Worm (Caenorhabditis elegans) whole organism, L3 larva: ENCODE data around the gene F21D5.7.

Experiments used
- R02D3.7 ChIP-seq: fragments of 150-350 bp; optimal IDR thresholded peaks from 2 replicates; lab custom pipeline; 2014; ENCODE audit warnings: missing biosample characterization, missing genetic modification characterization
- ZK546.5 ChIP-seq: sonication (generic microtip); optimal IDR thresholded peaks from 2 replicates; lab custom pipeline; 2017; ENCODE audit warnings: missing biosample characterization, missing genetic modification characterization
- aly-2 ChIP-seq: fragments of 150-350 bp; optimal IDR thresholded peaks from 2 replicates; lab custom pipeline; 2014; ENCODE audit warnings: missing biosample characterization, missing genetic modification characterization
- ama-1 ChIP-seq: fragments of 150-350 bp; optimal IDR thresholded peaks from 2 replicates; lab custom pipeline; 2018
- ceh-16 ChIP-seq: sonication (generic microtip); optimal IDR thresholded peaks from 2 replicates; lab custom pipeline; 2017; ENCODE audit warnings: missing biosample characterization, missing genetic modification characterization
- ceh-28 ChIP-seq: fragments of 150-350 bp; optimal IDR thresholded peaks from 2 replicates; lab custom pipeline; 2014; ENCODE audit warnings: missing biosample characterization, missing genetic modification reagents, missing genetic modification characterization
- ceh-82 ChIP-seq: fragments of 150-350 bp; optimal IDR thresholded peaks from 2 replicates; lab custom pipeline; 2014; ENCODE audit warnings: missing biosample characterization, missing genetic modification characterization
- ceh-9 ChIP-seq: sonication (generic microtip); optimal IDR thresholded peaks from 2 replicates; lab custom pipeline; 2018; ENCODE audit warnings: missing biosample characterization, missing genetic modification characterization
- elt-1 ChIP-seq: fragments of 150-350 bp; optimal IDR thresholded peaks from 2 replicates; lab custom pipeline; 2014; ENCODE audit warnings: missing biosample characterization, missing genetic modification characterization
- fkh-10 ChIP-seq: sonication (generic microtip); optimal IDR thresholded peaks from 2 replicates; lab custom pipeline; 2017; ENCODE audit warnings: missing biosample characterization, missing genetic modification reagents, missing genetic modification characterization
- fkh-2 ChIP-seq: fragments of 150-350 bp; optimal IDR thresholded peaks from 2 replicates; lab custom pipeline; 2014; ENCODE audit warnings: missing biosample characterization, missing genetic modification reagents, missing genetic modification characterization
- fos-1 ChIP-seq: fragments of 150-350 bp; optimal IDR thresholded peaks from 2 replicates; lab custom pipeline; 2014; ENCODE audit warnings: missing biosample characterization, missing genetic modification characterization
- hmg-11 ChIP-seq: sonication (generic microtip); optimal IDR thresholded peaks from 2 replicates; lab custom pipeline; 2016; ENCODE audit warnings: missing genetic modification characterization, missing compliant biosample characterization
- jun-1 ChIP-seq: fragments of 150-350 bp; optimal IDR thresholded peaks from 2 replicates; lab custom pipeline; 2014; ENCODE audit warnings: missing biosample characterization, missing genetic modification reagents, missing genetic modification characterization
- lin-15B ChIP-seq: fragments of 150-350 bp; optimal IDR thresholded peaks from 2 replicates; lab custom pipeline; 2014; ENCODE audit warnings: missing biosample characterization, missing genetic modification characterization
- lsy-12 ChIP-seq: sonication (generic microtip); optimal IDR thresholded peaks from 2 replicates; lab custom pipeline; 2016; ENCODE audit warnings: mild to moderate bottlenecking, missing genetic modification characterization, missing compliant biosample characterization
- mdl-1 ChIP-seq: fragments of 150-350 bp; optimal IDR thresholded peaks from 2 replicates; lab custom pipeline; 2014; ENCODE audit warnings: missing biosample characterization, missing genetic modification characterization
- mml-1 ChIP-seq: fragments of 150-350 bp; sonication (generic microtip); optimal IDR thresholded peaks from 3 replicates; lab custom pipeline; 2014; ENCODE audit warnings: missing biosample characterization, missing genetic modification characterization
- nhr-11 ChIP-seq: fragments of 150-350 bp; optimal IDR thresholded peaks from 2 replicates; lab custom pipeline; 2014; ENCODE audit warnings: missing biosample characterization, missing genetic modification characterization
- nhr-12 ChIP-seq: fragments of 150-350 bp; optimal IDR thresholded peaks from 2 replicates; lab custom pipeline; 2014; ENCODE audit warnings: missing biosample characterization, missing genetic modification characterization
- nhr-237 ChIP-seq: fragments of 150-350 bp; optimal IDR thresholded peaks from 2 replicates; lab custom pipeline; 2014; ENCODE audit warnings: missing biosample characterization, missing genetic modification characterization
- nhr-25 ChIP-seq: sonication (generic microtip); optimal IDR thresholded peaks from 2 replicates; lab custom pipeline; 2017; ENCODE audit warnings: missing biosample characterization, missing genetic modification characterization
- nhr-43 ChIP-seq: sonication (generic microtip); optimal IDR thresholded peaks from 2 replicates; lab custom pipeline; 2016; ENCODE audit warnings: mild to moderate bottlenecking, missing genetic modification characterization, missing compliant biosample characterization; ENCODE audit not compliant: poor library complexity, severe bottlenecking
- nhr-76 ChIP-seq: fragments of 150-350 bp; sonication (generic microtip); optimal IDR thresholded peaks from 5 replicates; lab custom pipeline; 2014; ENCODE audit warnings: missing biosample characterization, missing genetic modification characterization
- nhr-77 ChIP-seq: fragments of 150-350 bp; optimal IDR thresholded peaks from 2 replicates; lab custom pipeline; 2014; ENCODE audit warnings: missing biosample characterization, missing genetic modification characterization
- pha-4 ChIP-seq: fragments of 150-350 bp; optimal IDR thresholded peaks from 2 replicates; lab custom pipeline; 2014; ENCODE audit warnings: missing biosample characterization, missing genetic modification reagents, missing genetic modification characterization
- pqm-1 ChIP-seq: fragments of 150-350 bp; optimal IDR thresholded peaks from 2 replicates; lab custom pipeline; 2017; ENCODE audit warnings: missing biosample characterization, missing genetic modification characterization, inconsistent platforms
- sea-2 ChIP-seq: fragments of 150-350 bp; sonication (generic microtip); optimal IDR thresholded peaks from 4 replicates; lab custom pipeline; 2014; ENCODE audit warnings: missing biosample characterization, missing genetic modification reagents, missing genetic modification characterization
- skn-1 ChIP-seq: fragments of 150-350 bp; optimal IDR thresholded peaks from 2 replicates; lab custom pipeline; 2014; ENCODE audit warnings: missing biosample characterization, missing genetic modification characterization
- snpc-4 ChIP-seq: fragments of 150-350 bp; optimal IDR thresholded peaks from 2 replicates; lab custom pipeline; 2014; ENCODE audit warnings: missing biosample characterization, missing genetic modification characterization
- tbx-2 ChIP-seq: sonication (generic microtip); optimal IDR thresholded peaks from 2 replicates; lab custom pipeline; 2016; ENCODE audit warnings: mild to moderate bottlenecking, missing genetic modification characterization, missing compliant biosample characterization
- unc-39 ChIP-seq: sonication (generic microtip); optimal IDR thresholded peaks from 4 replicates; lab custom pipeline; 2017; ENCODE audit warnings: missing biosample characterization, missing genetic modification characterization
- unc-62 ChIP-seq: fragments of 150-350 bp; sonication (generic microtip); optimal IDR thresholded peaks from 4 replicates; lab custom pipeline; 2014; ENCODE audit warnings: missing biosample characterization, missing genetic modification reagents, missing genetic modification characterization
- ztf-11 ChIP-seq: fragments of 150-350 bp; optimal IDR thresholded peaks from 2 replicates; lab custom pipeline; 2014; ENCODE audit warnings: missing biosample characterization, missing genetic modification characterization
- ztf-4 ChIP-seq: fragments of 150-350 bp; optimal IDR thresholded peaks from 2 replicates; lab custom pipeline; 2014; ENCODE audit warnings: missing biosample characterization, missing genetic modification characterization

F21D5.7 gene

ce11 chrIV:8745591-8746302 lies 2.2 kb upstream of the F21D5.7 start, which contains the start of the genes F20C5.7 and parg-1:
Gene F20C5.7 (minus strand): TSS chrIV:8745691.
Gene parg-1 (plus strand): TSS chrIV:8746252.
- TF ChIP-seq tbx-2 (tag; lab: Kevin White, UChicago) (no peak), nhr-43 (tag; lab: Kevin White, UChicago) (no peak), ZK546.5 (tag; lab: Kevin White, UChicago) (no peak), mdl-1 (tag; lab: Kevin White, UChicago) (no peak), lsy-12 (tag; lab: Kevin White, UChicago) (no peak), ama-1 (lab: Kevin White, UChicago) (no peak), fkh-10 (no peak), mml-1 (tag; lab: Kevin White, UChicago) (no peak), unc-62 (no peak), fos-1 (no peak), ceh-82 (no peak), snpc-4 (tag; lab: Kevin White, UChicago) (no peak)

DNA sequence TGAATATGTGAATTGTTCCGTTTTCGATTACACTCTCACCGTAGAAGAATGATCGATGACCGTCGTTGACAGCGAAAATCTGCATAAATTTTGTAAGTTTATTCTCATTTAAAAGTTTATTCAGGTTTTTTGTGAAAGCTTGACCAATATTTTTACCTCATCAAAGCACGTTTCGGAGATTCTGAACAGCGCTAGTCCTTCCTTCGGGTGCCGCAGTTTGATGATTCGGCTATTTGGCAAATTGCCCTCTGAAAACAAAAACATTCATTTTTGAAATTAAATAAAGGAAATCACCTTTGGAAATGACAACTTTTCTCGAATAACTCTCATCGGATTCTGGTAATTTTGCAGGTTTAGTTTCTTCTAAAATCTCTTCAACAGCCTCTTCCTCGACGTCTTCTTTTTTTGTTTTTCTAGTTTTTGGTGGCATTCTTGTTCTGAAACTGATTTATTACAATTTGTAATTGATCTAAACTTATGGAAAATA lies 2.5 kb downstream of the F21D5.7 start, which contains the start of gene F21D5.6:
F21D5.6 (minus strand) TSS at position 437 of the 487 bp plus-strand sequence.
- peak; percentile 25 for TF ChIP-seq nhr-43 (tag; lab: Kevin White, UChicago)
- peak; percentile 0 for TF ChIP-seq ama-1 (lab: Kevin White, UChicago)
- no peak for TF ChIP-seq unc-62
- no peak for TF ChIP-seq R02D3.7 (tag; lab: Kevin White, UChicago)

ce11 chrIV:8739926-8740325 lies 3.6 kb downstream of the F21D5.7 start, which contains the start of gene mrps-33:
Gene mrps-33 (minus strand): TSS chrIV:8740026.
- TF ChIP-seq ama-1 (lab: Kevin White, UChicago) (no peak), ceh-28 (tag; lab: Kevin White, UChicago) (no peak), nhr-77 (tag; lab: Kevin White, UChicago) (no peak), pqm-1 (no peak), fos-1 (no peak), aly-2 (tag; lab: Kevin White, UChicago) (no peak), unc-62 (no peak), ztf-4 (tag; lab: Kevin White, UChicago) (no peak), skn-1 (tag; lab: Kevin White, UChicago) (no peak), unc-39 (no peak), R02D3.7 (tag; lab: Kevin White, UChicago) (no peak), tbx-2 (tag; lab: Kevin White, UChicago) (no peak), pha-4 (tag; lab: Kevin White, UChicago) (no peak), sea-2 (no peak), nhr-25 (no peak), ceh-82 (no peak), elt-1 (tag; lab: Kevin White, UChicago) (no peak), jun-1 (tag; lab: Kevin White, UChicago) (no peak), ZK546.5 (tag; lab: Kevin White, UChicago) (no peak)
- TF ChIP-seq, all 47 proteins: peak for 0

DNA sequence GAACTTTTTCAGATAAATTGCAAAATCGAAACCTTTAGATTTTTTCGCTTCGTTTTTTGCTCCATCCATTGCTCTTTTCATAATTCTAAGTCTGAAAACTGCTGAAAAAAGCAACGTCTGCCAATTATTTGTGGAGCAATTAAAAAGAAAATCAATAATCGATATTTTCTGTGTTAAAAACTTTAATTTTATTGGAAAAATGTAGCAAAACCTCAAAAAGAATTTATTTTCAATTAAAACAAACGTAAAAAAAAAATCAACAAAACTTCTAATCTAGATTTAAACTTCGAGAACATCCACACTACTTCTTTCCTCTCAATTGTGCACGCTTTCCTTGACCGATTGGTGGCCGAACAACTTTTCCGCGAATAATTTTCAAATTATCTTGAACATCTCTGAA lies 4.2 kb downstream of the F21D5.7 start, which contains the start of gene F21D5.5:
F21D5.5 (minus strand) TSS at position 101 of the 400 bp plus-strand sequence.
- TF ChIP-seq nhr-12 (tag; lab: Kevin White, UChicago), result no peak
- TF ChIP-seq nhr-237 (tag; lab: Kevin White, UChicago), result no peak
- TF ChIP-seq nhr-11 (tag; lab: Kevin White, UChicago), result no peak
- no peak for TF ChIP-seq nhr-25
- no peak for TF ChIP-seq nhr-76 (tag; lab: Kevin White, UChicago)
- TF ChIP-seq pqm-1, result no peak
- no peak for TF ChIP-seq lsy-12 (tag; lab: Kevin White, UChicago)
- TF ChIP-seq ztf-11 (tag; lab: Kevin White, UChicago), result no peak
- no peak for TF ChIP-seq ceh-28 (tag; lab: Kevin White, UChicago)
- TF ChIP-seq nhr-77 (tag; lab: Kevin White, UChicago), result no peak
- TF ChIP-seq ZK546.5 (tag; lab: Kevin White, UChicago), result no peak
- no peak for TF ChIP-seq ceh-16 (tag; lab: Kevin White, UChicago)
- TF ChIP-seq fkh-2, result no peak
- no peak for TF ChIP-seq lin-15B
- TF ChIP-seq tbx-2 (tag; lab: Kevin White, UChicago), result no peak
- TF ChIP-seq, all 47 proteins: peak for 0

- TF ChIP-seq nhr-77 (tag; lab: Kevin White, UChicago) (no peak), ama-1 (lab: Kevin White, UChicago) (no peak), skn-1 (tag; lab: Kevin White, UChicago) (no peak), nhr-25 (no peak), R02D3.7 (tag; lab: Kevin White, UChicago) (no peak), ceh-9 (tag; lab: Kevin White, UChicago) (no peak), hmg-11 (tag; lab: Kevin White, UChicago) (no peak), tbx-2 (tag; lab: Kevin White, UChicago) (no peak)
These were observed 5.7 kb downstream of the F21D5.7 start, which contains the start of gene F21D5.4 for ce11 chrIV:8737787-8738186. Gene F21D5.4 (plus strand): TSS chrIV:8738087.
